Worm (Caenorhabditis elegans) whole organism, L4 larva: ENCODE measurements around the gene F53F4.17.

ENCODE experiments used
- F10B5.3 ChIP-seq: sonication (generic microtip); optimal IDR thresholded peaks from 2 replicates; lab custom pipeline; 2016; ENCODE audit warnings: mild to moderate bottlenecking, missing genetic modification characterization, missing compliant biosample characterization
- F49E8.2 ChIP-seq: sonication (generic microtip); optimal IDR thresholded peaks from 2 replicates; lab custom pipeline; 2016; ENCODE audit warnings: missing compliant biosample characterization, mild to moderate bottlenecking, missing genetic modification characterization, borderline replicate concordance
- T20F7.1 ChIP-seq: fragments of 200-800 bp; sonication (Bioruptor generic); optimal IDR thresholded peaks from 2 replicates; lab custom pipeline; 2018; ENCODE audit warnings: mild to moderate bottlenecking, missing genetic modification characterization, missing compliant biosample characterization
- T26A8.4 ChIP-seq: fragments of 200-800 bp; sonication (Bioruptor generic); IDR thresholded peaks from 2 replicates; pipeline ENCODE4 v1.3.6; 2022; ENCODE audit warnings: missing genetic modification characterization, missing compliant biosample characterization
- Y105C5A.15 ChIP-seq: fragments of 200-800 bp; sonication (Bioruptor generic); IDR thresholded peaks from 2 replicates; pipeline ENCODE4 v1.3.6; 2022; ENCODE audit warnings: missing genetic modification characterization, missing compliant biosample characterization
- Y48G9A.11 ChIP-seq: fragments of 200-800 bp; sonication (Bioruptor generic); IDR thresholded peaks from 2 replicates; pipeline ENCODE4 v1.3.6; 2022; ENCODE audit warnings: missing genetic modification reagents, missing genetic modification characterization, missing compliant biosample characterization
- ZK337.2 ChIP-seq: fragments of 200-800 bp; sonication (Bioruptor generic); IDR thresholded peaks from 2 replicates; pipeline ENCODE4 v1.3.6; 2022; ENCODE audit warnings: missing genetic modification reagents, missing genetic modification characterization, missing compliant biosample characterization
- ZK546.5 ChIP-seq, 2 experiments: sonication (generic microtip); optimal IDR thresholded peaks; 2 replicates each; lab custom pipeline; 2017; ENCODE audit warnings: missing biosample characterization in 2 of 2, missing genetic modification characterization in 2 of 2
- aly-2 ChIP-seq: sonication (generic microtip); optimal IDR thresholded peaks from 2 replicates; lab custom pipeline; 2018; ENCODE audit warnings: missing biosample characterization, missing genetic modification characterization
- ama-1 ChIP-seq: fragments of 150-350 bp; optimal IDR thresholded peaks from 2 replicates; lab custom pipeline; 2014; ENCODE audit warnings: inconsistent platforms, mixed read lengths
- ceh-32 ChIP-seq: sonication (generic microtip); optimal IDR thresholded peaks from 2 replicates; lab custom pipeline; 2016; ENCODE audit warnings: mild to moderate bottlenecking, missing genetic modification characterization, missing compliant biosample characterization; ENCODE audit not compliant: poor library complexity
- daf-16 ChIP-seq, 3 experiments: sonication (generic microtip); optimal IDR thresholded peaks; 2 replicates each; lab custom pipeline; 2016 to 2017; ENCODE audit warnings: missing genetic modification characterization in 3 of 3, missing genetic modification reagents in 3 of 3, mild to moderate bottlenecking in 2 of 3, missing compliant biosample characterization in 2 of 3, missing biosample characterization in 1 of 3, moderate library complexity in 1 of 3
- daf-19 ChIP-seq: fragments of 200-800 bp; sonication (Bioruptor generic); conservative IDR thresholded peaks from 2 replicates; pipeline ENCODE4 v1.3.6; 2022; ENCODE audit warnings: missing genetic modification characterization, missing compliant biosample characterization
- daf-8 ChIP-seq: fragments of 200-800 bp; sonication (Bioruptor generic); IDR thresholded peaks from 2 replicates; pipeline ENCODE4 v1.3.6; 2022; ENCODE audit warnings: missing genetic modification characterization, missing compliant biosample characterization
- dmd-6 ChIP-seq: fragments of 200-800 bp; sonication (Bioruptor generic); IDR thresholded peaks from 2 replicates; pipeline ENCODE4 v1.3.6; 2022; ENCODE audit warnings: missing genetic modification reagents, missing genetic modification characterization, missing compliant biosample characterization
- dpl-1 ChIP-seq: fragments of 150-350 bp; optimal IDR thresholded peaks from 2 replicates; lab custom pipeline; 2014; ENCODE audit warnings: missing biosample characterization, missing genetic modification reagents, missing genetic modification characterization
- dve-1 ChIP-seq: sonication (generic microtip); optimal IDR thresholded peaks from 2 replicates; lab custom pipeline; 2017; ENCODE audit warnings: antibody characterized with exemption, mild to moderate bottlenecking, missing genetic modification characterization, missing compliant biosample characterization; ENCODE audit not compliant: insufficient read depth
- egl-43 ChIP-seq: fragments of 200-800 bp; sonication (Bioruptor generic); IDR thresholded peaks from 2 replicates; pipeline ENCODE4 v1.3.6; 2022; ENCODE audit warnings: missing genetic modification reagents, missing genetic modification characterization, missing compliant biosample characterization
- fos-1 ChIP-seq: fragments of 150-350 bp; optimal IDR thresholded peaks from 2 replicates; lab custom pipeline; 2014; ENCODE audit warnings: missing biosample characterization, missing genetic modification characterization
- hif-1 ChIP-seq, 2 experiments: sonication (generic microtip); optimal IDR thresholded peaks; 2 replicates each; lab custom pipeline; 2016 to 2017; ENCODE audit warnings: missing compliant biosample characterization in 2 of 2, missing genetic modification characterization in 2 of 2, missing genetic modification reagents in 2 of 2, missing genotype in 2 of 2, mild to moderate bottlenecking in 1 of 2
- hlh-11 ChIP-seq: fragments of 200-800 bp; sonication (Bioruptor generic); optimal IDR thresholded peaks from 2 replicates; lab custom pipeline; 2018; ENCODE audit warnings: mild to moderate bottlenecking, missing genetic modification characterization, missing compliant biosample characterization
- lim-7 ChIP-seq: fragments of 200-800 bp; sonication (Bioruptor generic); IDR thresholded peaks from 2 replicates; pipeline ENCODE4 v1.3.6; 2022; ENCODE audit warnings: missing genetic modification characterization, missing compliant biosample characterization
- lin-1 ChIP-seq: fragments of 200-800 bp; sonication (Bioruptor generic); IDR thresholded peaks from 2 replicates; pipeline ENCODE4 v1.3.6; 2022; ENCODE audit warnings: missing genetic modification reagents, missing genetic modification characterization, missing compliant biosample characterization
- lin-15B ChIP-seq: fragments of 150-350 bp; sonication (generic microtip); optimal IDR thresholded peaks from 3 replicates; lab custom pipeline; 2014; ENCODE audit warnings: missing biosample characterization, missing genetic modification characterization
- lir-3 ChIP-seq: sonication (generic microtip); optimal IDR thresholded peaks from 2 replicates; lab custom pipeline; 2016; ENCODE audit warnings: mild to moderate bottlenecking, missing genetic modification characterization, missing compliant biosample characterization
- mdl-1 ChIP-seq, 2 experiments: fragments of 150-350 bp in 1 of 2; sonication (generic microtip) in 1 of 2; optimal IDR thresholded peaks; 2 replicates each; lab custom pipeline; 2014 to 2017; ENCODE audit warnings: missing biosample characterization in 2 of 2, missing genetic modification characterization in 2 of 2
- mdt-29 ChIP-seq: fragments of 200-800 bp; sonication (Bioruptor generic); IDR thresholded peaks from 2 replicates; pipeline ENCODE4 v1.3.6; 2022; ENCODE audit warnings: missing genetic modification reagents, missing genetic modification characterization, missing compliant biosample characterization
- mep-1 ChIP-seq: fragments of 150-350 bp; sonication (generic microtip); optimal IDR thresholded peaks from 3 replicates; lab custom pipeline; 2014; ENCODE audit warnings: missing biosample characterization, missing genetic modification characterization
- mes-2 ChIP-seq: sonication (generic microtip); optimal IDR thresholded peaks from 2 replicates; lab custom pipeline; 2016; ENCODE audit warnings: missing genotype, mild to moderate bottlenecking, missing genetic modification characterization, missing compliant biosample characterization; ENCODE audit not compliant: poor library complexity, severe bottlenecking
- mxl-2 ChIP-seq: fragments of 200-800 bp; sonication (Bioruptor generic); conservative IDR thresholded peaks from 2 replicates; pipeline ENCODE4 v1.3.6; 2022; ENCODE audit warnings: missing genetic modification reagents, missing genetic modification characterization, missing compliant biosample characterization
- nhr-10 ChIP-seq: fragments of 150-350 bp; optimal IDR thresholded peaks from 2 replicates; lab custom pipeline; 2014; ENCODE audit warnings: missing biosample characterization, missing genetic modification characterization
- nhr-102 ChIP-seq: sonication (generic microtip); optimal IDR thresholded peaks from 2 replicates; lab custom pipeline; 2016; ENCODE audit warnings: mild to moderate bottlenecking, missing genetic modification characterization, moderate library complexity, missing compliant biosample characterization
- nhr-11 ChIP-seq: fragments of 150-350 bp; optimal IDR thresholded peaks from 2 replicates; lab custom pipeline; 2014; ENCODE audit warnings: missing biosample characterization, missing genetic modification characterization
- nhr-41 ChIP-seq: fragments of 200-800 bp; sonication (Bioruptor generic); IDR thresholded peaks from 2 replicates; pipeline ENCODE4 v1.3.6; 2022; ENCODE audit warnings: missing genetic modification reagents, missing genetic modification characterization, missing compliant biosample characterization
- nhr-42 ChIP-seq: fragments of 200-800 bp; sonication (Bioruptor generic); IDR thresholded peaks from 2 replicates; pipeline ENCODE4 v1.3.6; 2022; ENCODE audit warnings: missing genetic modification characterization, missing compliant biosample characterization
- nhr-48 ChIP-seq: sonication (generic microtip); optimal IDR thresholded peaks from 2 replicates; lab custom pipeline; 2016; ENCODE audit warnings: mild to moderate bottlenecking, missing genetic modification characterization, missing compliant biosample characterization
- nhr-77 ChIP-seq: fragments of 150-350 bp; optimal IDR thresholded peaks from 2 replicates; lab custom pipeline; 2014; ENCODE audit warnings: missing biosample characterization, missing genetic modification characterization
- php-3 ChIP-seq: fragments of 200-800 bp; sonication (Bioruptor generic); IDR thresholded peaks from 2 replicates; pipeline ENCODE4 v1.3.6; 2022; ENCODE audit warnings: missing genetic modification reagents, missing genetic modification characterization, missing compliant biosample characterization
- saeg-2 ChIP-seq: fragments of 200-800 bp; sonication (Bioruptor generic); IDR thresholded peaks from 2 replicates; pipeline ENCODE4 v1.3.6; 2022; ENCODE audit warnings: missing genetic modification reagents, missing genetic modification characterization, missing compliant biosample characterization
- skn-1 ChIP-seq: fragments of 150-350 bp; optimal IDR thresholded peaks from 2 replicates; lab custom pipeline; 2014; ENCODE audit warnings: missing biosample characterization, missing genetic modification characterization
- snpc-1.2 ChIP-seq: fragments of 200-800 bp; sonication (Bioruptor generic); IDR thresholded peaks from 2 replicates; pipeline ENCODE4 v1.3.6; 2022; ENCODE audit warnings: missing genetic modification reagents, missing genetic modification characterization, missing compliant biosample characterization
- snpc-4 ChIP-seq: fragments of 150-350 bp; optimal IDR thresholded peaks from 2 replicates; lab custom pipeline; 2014; ENCODE audit warnings: missing biosample characterization, missing genetic modification characterization
- spr-3 ChIP-seq: fragments of 200-800 bp; sonication (Bioruptor generic); optimal IDR thresholded peaks from 2 replicates; lab custom pipeline; 2018; ENCODE audit warnings: mild to moderate bottlenecking, missing genetic modification characterization, missing compliant biosample characterization
- tra-1 ChIP-seq: fragments of 200-800 bp; sonication (Bioruptor generic); IDR thresholded peaks from 2 replicates; pipeline ENCODE4 v1.3.6; 2022; ENCODE audit warnings: missing genetic modification reagents, missing genetic modification characterization, missing compliant biosample characterization
- unc-39 ChIP-seq: sonication (generic microtip); optimal IDR thresholded peaks from 2 replicates; lab custom pipeline; 2017; ENCODE audit warnings: missing biosample characterization, missing genetic modification characterization
- zip-11 ChIP-seq: fragments of 200-800 bp; sonication (Bioruptor generic); IDR thresholded peaks from 2 replicates; pipeline ENCODE4 v1.3.6; 2022; ENCODE audit warnings: missing genetic modification characterization, missing compliant biosample characterization
- zip-2 ChIP-seq: fragments of 150-350 bp; optimal IDR thresholded peaks from 2 replicates; lab custom pipeline; 2014; ENCODE audit warnings: missing biosample characterization, missing genetic modification characterization
- ztf-11 ChIP-seq: fragments of 150-350 bp; optimal IDR thresholded peaks from 2 replicates; lab custom pipeline; 2014; ENCODE audit warnings: missing biosample characterization, missing genetic modification characterization

Gene F53F4.17

DNA sequence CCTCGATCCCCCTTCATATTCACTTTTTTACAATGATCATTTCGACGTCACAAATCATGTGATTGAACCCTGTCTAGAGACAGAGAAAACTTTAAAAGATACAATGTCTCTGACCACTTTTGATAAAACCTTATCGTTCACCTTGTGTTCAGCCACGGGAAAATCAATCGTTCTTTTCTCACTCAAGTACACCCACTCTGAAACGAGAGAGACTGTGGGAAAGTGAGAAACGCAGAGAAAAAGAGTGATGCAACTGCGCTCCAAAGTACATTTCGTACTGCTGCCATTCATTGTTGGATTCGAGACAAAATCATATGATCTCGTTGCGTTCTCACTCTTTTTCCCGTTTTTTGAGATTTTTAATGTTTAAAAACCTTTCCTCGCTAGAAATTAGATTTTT is 22.8 kb upstream of the F53F4.17 start (continued):
- peak; percentile 89 for TF ChIP-seq nhr-77 (tag; lab: Kevin White, UChicago)
- TF ChIP-seq hif-1 (tag; optimal IDR thresholded peaks at IDR 0.05; lab: Kevin White, UChicago): peak; percentile 10 to 72
- no peak for TF ChIP-seq skn-1
- no peak for TF ChIP-seq daf-19
- TF ChIP-seq ZK337.2 (GFP tag; lab: Robert Waterston, UW): no peak
- TF ChIP-seq unc-39: no peak
- TF ChIP-seq mxl-2 (GFP tag; lab: Robert Waterston, UW): no peak
- no peak for TF ChIP-seq daf-8
- TF ChIP-seq zip-2: no peak
- no peak for TF ChIP-seq snpc-1.2 (GFP tag; lab: Robert Waterston, UW)
- TF ChIP-seq ceh-32 (tag; lab: Kevin White, UChicago): no peak
- TF ChIP-seq aly-2 (tag; lab: Kevin White, UChicago): no peak

- TF ChIP-seq lir-3 (tag; lab: Kevin White, UChicago) (no peak), Y48G9A.11 (GFP tag; lab: Robert Waterston, UW) (0 out of 2 replicates have a peak, but pooled peaks have one; percentile 58)
These were observed 22.2 kb upstream of the F53F4.17 start, which contains the start of gene slrp-1 for ce11 chrV:13565781-13566180. Gene slrp-1, plus strand, starts transcription at chrV:13565863.

DNA sequence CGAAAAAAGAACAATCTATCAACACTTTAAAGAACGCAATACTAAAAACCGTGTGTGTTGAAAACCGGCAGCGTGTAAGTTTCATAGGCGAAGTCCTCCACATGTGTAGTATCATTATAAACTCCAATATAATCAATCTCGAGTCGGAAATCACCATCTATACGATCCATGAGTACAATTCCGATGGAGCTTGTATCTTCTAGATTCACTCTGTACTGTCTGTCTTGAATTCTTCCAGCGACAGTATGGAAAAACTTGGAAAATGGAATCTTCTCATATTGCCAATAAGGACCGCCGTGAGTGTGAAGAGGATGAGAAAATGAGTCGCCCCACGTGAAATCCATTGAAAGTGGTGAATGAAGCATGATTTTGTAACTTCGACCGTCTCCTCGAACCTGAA is 21.0 kb upstream of the F53F4.17 start:
- TF ChIP-seq snpc-4 (tag; lab: Kevin White, UChicago) (no peak), spr-3 (GFP tag; lab: Kevin White, UChicago) (peak; percentile 7), nhr-42 (peak; percentile 23; the same call in 1 of the 2 replicates), mep-1 (no peak), lim-7 (GFP tag; lab: Robert Waterston, UW) (no peak), fos-1 (tag; lab: Kevin White, UChicago) (no peak), T20F7.1 (GFP tag; lab: Kevin White, UChicago) (peak; percentile 40), saeg-2 (0 out of 2 replicates have a peak, but pooled peaks have one; percentile 64), snpc-1.2 (GFP tag; lab: Robert Waterston, UW) (no peak), zip-11 (GFP tag; lab: Robert Waterston, UW) (no peak), ama-1 (lab: Kevin White, UChicago) (peak; percentile 65), dmd-6 (GFP tag; lab: Robert Waterston, UW) (0 out of 2 replicates have a peak, but pooled peaks have one; percentile 42), nhr-41 (GFP tag; lab: Robert Waterston, UW) (no peak), nhr-10 (tag; lab: Kevin White, UChicago) (no peak), Y105C5A.15 (GFP tag; lab: Robert Waterston, UW) (no peak), egl-43 (no peak), lin-15B (tag; lab: Kevin White, UChicago) (no peak), F49E8.2 (tag; lab: Kevin White, UChicago) (no peak), mdl-1 (tag; optimal IDR thresholded peaks at IDR 0.05; lab: Kevin White, UChicago) (no peak), nhr-102 (tag; lab: Kevin White, UChicago) (peak; percentile 23), php-3 (GFP tag; lab: Robert Waterston, UW) (0 out of 2 replicates have a peak, but pooled peaks have one; percentile 32), mes-2 (tag; lab: Kevin White, UChicago) (peak; percentile 45), F10B5.3 (no peak), ZK546.5 (tag; optimal IDR thresholded peaks at IDR 0.05; lab: Kevin White, UChicago) (no peak), ztf-11 (tag; lab: Kevin White, UChicago) (no peak), hlh-11 (tag; lab: Kevin White, UChicago) (peak; percentile 30), nhr-11 (tag; lab: Kevin White, UChicago) (no peak), T26A8.4 (peak; percentile 74; the same call in 1 of the 2 replicates), dpl-1 (GFP tag; lab: Kevin White, UChicago) (no peak), daf-16 (GFP tag; optimal IDR thresholded peaks at IDR 0.05; lab: Kevin White, UChicago) (no peak), daf-16 (tag; optimal IDR thresholded peaks at IDR 0.05; lab: Kevin White, UChicago) (peak; percentile 25), lin-1 (GFP tag; lab: Robert Waterston, UW) (no peak), dve-1 (tag; lab: Kevin White, UChicago) (peak; percentile 36), mxl-2 (GFP tag; lab: Robert Waterston, UW) (0 out of 2 replicates have a peak, but pooled peaks have one; percentile 21), nhr-48 (tag; lab: Kevin White, UChicago) (peak; percentile 31), mdt-29 (GFP tag; lab: Robert Waterston, UW) (peak; percentile 32; the same call in 1 of the 2 replicates), tra-1 (GFP tag; lab: Robert Waterston, UW) (peak; percentile 46; the same call in 1 of the 2 replicates)
